Fruit fly (Drosophila melanogaster) ovary, adult (tissue): ENCODE measurements around the gene CG33630.

Source experiments
- CG17801 ChIP-seq: fragments of 200-800 bp; optimal IDR thresholded peaks from 2 replicates; lab custom pipeline; 2019; ENCODE audit warnings: missing biosample characterization, mild to moderate bottlenecking, missing genetic modification characterization, moderate library complexity; ENCODE audit not compliant: partially characterized antibody

The CG33630 gene

DNA sequence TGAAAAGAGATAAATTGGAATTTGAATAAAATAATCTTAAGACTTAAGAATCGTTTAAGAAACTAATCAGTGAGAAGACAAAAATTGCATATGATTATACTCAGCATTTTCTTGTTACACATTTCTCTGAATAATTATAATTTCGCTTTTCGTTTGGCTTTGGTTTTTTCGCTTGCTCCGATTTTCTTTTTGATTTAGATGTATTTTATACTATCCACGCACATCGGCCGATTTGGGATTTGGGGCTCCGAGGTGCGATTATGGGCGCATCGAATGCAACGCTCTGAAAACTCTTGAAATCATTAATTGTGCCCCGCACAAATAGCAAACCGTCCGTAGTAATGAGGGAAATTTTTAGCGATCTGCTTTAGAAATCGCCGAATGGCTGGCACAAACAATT lies 29.1 kb downstream of the CG33630 start:
- no peak for TF ChIP-seq CG17801 (GFP tag; lab: Kevin White, UChicago)

DNA sequence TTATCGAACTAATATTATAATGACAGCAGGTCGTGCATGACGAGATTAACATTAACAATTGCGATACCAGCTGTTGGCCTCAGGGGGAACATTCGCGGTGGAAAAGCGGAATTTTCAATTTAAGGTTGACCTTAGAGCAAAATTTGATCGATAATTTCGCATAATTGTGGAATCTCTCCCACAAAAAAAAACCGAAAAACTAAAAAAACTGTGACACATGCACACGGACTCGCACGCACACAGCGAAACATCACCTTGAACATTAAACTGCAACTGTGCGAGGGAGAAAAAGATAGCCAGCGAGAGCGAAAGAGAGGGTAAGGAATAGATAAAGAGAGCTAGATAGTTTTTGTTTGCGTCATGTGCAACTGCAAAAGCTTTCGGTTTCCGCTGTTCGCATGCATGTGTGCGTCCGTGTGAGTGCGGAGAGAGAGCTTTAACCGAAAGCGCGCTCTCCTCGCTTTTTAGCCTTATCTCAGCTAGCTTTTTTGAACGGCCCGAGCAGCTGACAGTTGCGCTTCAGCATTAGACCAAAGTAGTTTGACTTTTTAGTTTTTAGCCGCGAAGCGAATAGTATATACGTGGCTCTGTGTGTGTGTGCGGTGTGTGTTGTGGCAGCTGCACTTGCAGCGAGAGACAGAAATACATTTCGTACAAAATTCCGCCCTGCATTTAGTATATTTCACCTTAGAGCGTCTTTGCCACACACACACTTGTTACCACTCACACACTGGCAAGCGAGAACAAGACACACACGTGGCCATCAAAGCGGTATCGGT lies 31.0 kb downstream of the CG33630 start:
- no peak for TF ChIP-seq CG17801 (GFP tag; lab: Kevin White, UChicago)

DNA sequence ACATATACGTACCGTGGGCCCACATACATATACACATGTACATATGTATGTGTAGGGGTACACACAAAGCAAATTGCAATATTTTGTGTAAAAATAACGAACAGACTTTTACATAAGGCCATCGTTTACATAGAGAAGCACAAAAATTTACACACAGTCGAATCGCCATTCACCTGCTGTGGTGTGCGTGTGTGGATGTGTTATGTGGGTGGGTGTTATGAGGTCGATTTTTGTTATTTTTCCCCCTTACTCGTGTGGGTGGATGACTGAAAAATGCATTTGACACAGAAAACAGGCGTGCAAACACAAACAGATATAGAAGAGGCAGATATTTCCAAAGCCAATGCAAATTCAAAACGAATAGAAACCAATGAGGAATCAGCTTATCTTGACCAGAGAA lies 32.6 kb downstream of the CG33630 start:
- TF ChIP-seq CG17801 (GFP tag; lab: Kevin White, UChicago): no peak

DNA sequence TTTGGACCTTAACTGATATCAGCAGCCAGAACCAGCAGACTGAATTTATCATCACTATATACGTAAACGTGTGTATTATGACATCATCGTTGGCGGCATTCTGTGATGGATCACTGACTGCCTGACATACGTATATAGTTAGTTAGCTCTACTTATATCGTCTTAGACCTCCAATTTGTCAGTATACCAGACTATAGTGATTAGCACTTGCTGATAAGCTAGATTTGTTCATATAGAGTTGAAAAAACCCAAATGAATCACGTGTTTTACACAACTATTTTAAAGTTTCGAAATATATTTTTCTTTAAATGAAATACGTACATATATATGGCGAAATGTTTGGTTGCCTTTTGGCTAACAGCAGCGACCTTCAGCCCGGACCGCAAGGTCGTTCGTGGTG lies 33.3 kb downstream of the CG33630 start:
- no peak for TF ChIP-seq CG17801 (GFP tag; lab: Kevin White, UChicago)

DNA sequence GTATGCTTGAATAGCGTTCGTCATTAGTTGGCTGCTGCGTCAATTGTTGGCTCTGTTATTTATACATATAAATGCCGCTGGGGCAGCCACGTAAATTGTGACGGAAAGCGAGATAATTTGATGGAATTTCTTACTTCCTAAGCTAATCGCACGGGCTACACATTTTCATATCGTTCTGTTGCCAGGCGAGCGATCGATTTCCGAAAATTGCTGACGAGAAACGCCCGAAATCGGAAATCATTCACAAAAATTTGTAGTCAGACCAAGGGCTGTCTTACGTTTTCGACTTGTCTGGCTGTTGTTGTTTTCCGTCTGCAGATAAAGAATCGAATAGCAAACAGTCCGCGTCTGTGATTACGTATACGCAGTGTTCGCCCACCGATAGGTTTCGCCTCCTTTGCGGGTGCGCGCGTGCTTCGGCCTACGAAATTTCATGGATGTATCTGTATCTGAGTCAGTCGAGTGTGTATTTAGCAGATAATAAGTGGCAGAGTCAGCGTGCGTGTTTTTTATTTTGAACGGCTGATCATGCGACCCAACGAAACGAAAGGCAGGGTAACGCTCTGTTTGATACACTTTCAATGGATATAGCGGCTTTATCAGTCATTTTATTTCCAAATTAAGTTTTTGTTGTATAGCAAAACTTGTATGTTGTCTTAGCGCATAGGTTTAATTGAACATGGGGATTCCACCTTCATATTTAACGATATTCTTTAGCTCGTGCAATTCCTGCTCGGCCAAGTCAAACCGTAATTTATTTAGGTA lies 35.3 kb downstream of the CG33630 start:
- TF ChIP-seq CG17801 (GFP tag; lab: Kevin White, UChicago): no peak

DNA sequence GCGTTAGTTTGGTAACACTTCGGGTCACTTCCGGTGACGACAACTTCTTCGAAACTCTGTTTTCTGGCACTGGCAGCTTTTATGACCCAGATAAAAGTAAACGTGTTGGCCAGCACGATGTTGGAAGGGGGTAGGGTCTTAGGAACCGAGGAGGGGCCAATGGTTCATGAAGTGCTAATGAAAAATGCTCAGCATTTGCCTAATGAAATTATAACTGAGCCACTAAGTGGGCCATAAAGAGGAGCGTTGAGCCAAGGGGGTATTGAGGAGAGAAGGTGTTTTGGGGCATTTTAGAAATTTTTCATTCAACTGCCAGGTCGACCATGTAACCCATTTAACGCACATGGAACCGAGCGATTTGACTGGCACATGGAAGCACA lies 35.9 kb downstream of the CG33630 start:
- TF ChIP-seq CG17801 (GFP tag; lab: Kevin White, UChicago): no peak

DNA sequence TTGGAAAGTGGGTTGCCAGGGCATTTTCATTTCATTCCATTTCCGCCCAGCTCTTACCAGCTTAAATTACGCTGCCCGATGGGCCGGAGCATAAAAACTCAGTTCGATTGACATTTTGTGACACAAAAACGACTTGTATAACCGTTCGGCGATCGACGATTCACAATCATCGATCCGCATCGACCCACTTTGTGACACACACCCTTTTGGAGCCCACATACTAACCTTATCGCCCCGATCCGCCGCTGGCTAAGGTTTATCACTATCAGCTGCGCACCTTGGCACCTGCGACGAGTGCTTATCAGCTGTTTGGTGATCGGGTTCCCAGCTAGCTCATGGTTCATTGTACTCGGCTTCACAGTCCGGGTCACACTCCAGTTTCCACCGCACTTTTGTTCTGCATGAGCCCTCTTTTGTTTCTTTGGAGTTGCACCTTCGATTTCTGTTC lies 37.0 kb downstream of the CG33630 start:
- TF ChIP-seq CG17801 (GFP tag; lab: Kevin White, UChicago): no peak

DNA sequence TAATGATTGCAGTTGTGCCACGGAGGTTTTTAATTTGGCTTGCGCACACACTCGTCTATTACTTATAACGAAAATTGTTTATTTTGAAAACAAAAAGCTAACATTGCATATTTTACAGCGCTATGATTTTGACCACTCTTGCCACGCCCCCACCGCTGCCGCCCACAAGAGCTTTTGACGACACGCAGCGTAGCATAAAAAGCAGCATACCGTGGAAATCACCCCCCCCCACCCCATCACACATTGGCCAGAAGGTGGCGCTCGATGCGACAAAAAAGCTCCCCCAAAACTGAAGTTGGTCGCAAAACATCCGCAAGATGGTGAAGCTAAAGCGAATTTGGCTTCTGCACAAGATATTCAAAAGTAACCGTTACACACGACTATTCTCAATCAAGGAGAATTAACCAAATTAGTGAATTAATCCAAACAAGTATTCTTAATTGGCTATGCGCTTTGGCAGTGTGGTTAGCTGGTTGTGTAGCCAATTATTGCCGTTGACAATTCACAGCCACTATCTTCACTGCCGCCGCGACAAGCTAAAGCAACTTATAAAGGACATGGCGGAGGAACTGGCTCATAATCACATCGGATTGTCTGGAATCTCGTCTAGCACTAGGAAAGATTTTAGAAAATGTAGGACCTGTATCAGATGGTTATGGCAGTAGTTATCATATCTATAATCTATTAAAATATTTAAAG lies 38.2 kb downstream of the CG33630 start:
- no peak for TF ChIP-seq CG17801 (GFP tag; lab: Kevin White, UChicago)

DNA sequence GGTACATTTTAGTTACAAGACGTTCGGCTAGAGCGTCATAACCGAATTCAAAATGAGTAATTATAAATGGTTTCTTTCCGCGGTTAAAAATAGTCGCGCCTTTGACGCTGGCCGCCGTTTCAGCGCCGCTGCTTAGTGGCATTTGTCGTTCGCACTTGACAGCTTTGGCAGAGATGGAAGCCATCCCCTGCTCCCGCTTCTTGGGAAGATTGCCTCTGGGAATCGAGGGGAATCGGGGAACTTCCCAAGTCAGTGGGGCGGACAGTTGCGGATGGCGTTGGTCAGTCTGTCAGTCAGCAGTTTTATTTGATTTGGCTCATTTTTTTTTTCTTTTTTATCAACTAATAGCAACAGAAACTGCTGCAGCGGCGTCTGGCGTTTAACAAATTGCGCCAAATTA lies 44.4 kb downstream of the CG33630 start:
- TF ChIP-seq CG17801 (GFP tag; lab: Kevin White, UChicago): no peak

DNA sequence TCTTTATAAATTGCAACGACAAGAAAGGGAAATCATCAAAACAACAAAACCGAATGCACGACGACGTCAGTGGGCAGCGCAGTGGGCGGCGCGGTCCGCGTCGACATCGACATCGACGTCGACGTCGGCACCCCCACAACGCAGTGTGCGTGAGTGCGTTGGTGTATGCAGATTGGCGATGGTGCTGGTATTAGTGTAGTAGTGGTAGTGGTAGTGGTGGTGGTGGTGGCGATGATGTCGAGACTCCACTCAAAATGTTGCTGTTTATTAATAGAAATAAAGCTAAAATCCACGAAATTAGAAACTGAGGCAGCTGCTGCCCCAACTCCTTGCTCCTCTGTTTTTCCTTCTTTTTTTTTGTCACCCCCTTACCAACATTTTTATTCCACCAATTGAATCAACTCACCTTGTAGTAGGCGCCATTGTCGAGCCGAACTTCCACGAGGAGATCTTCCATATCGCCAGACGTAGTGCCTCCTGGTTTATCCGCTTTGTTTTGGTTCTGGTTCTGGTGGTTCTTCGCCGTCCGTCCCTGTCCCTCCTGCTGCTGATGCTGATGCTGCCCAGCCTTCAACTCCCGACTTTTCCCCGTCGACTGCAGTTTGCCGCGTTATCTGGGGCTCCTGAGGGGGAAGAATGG lies 46.0 kb downstream of the CG33630 start:
- TF ChIP-seq CG17801 (GFP tag; lab: Kevin White, UChicago): no peak

DNA sequence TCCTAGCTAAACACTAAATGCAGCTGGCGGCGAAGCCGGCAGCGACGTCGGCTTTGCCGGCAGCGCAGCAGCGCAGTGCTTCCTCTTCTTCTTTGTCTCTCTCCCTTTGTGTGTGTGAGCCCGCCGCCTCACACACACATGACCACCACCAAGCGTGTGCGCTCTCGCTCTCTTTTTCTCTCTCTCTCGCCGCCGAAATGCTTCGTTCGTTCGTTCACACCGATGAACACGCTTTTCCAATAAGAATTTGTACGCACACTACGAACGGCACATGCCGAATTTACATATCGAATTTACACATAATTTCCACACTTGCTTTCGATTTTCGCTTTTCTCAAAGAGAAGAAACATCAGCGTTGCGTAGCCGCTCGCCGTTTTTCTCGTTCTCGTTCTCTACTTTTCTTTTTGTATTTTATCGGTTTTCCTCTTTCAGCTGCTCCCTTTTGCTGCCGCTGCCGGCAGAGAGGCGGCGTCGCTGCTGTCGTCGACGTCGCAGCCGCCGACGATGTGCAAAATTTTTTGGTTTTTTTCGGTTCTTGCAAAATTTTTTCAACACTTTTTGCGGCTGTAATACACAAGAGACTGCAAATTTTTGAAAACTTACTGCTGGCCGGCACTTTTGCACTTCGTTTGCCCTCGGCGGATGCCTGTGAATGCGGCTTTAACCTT lies 46.9 kb downstream of the CG33630 start:
- no peak for TF ChIP-seq CG17801 (GFP tag; lab: Kevin White, UChicago)

DNA sequence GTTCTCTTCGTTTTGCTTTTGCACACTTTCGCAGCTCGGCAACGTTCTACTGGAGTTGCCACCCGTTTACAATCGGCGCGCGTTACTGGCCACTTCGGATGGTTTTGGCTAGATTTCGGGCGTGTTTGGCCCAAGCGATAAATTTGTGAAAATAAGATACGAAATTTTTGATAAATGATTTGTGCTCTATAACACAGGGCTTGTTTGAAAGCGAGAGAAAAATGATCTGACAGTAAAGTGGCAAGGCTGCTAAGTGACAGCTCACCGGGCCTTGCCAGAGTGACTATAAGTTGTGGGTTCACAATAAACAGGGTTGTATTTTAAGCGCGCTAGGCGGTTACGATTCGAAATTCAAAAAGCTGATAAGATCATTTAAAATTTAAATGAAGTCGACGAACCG lies 47.5 kb downstream of the CG33630 start, which contains the start of gene Fmr1:
Gene Fmr1 (minus strand): TSS at position 184 of the 400 bp plus-strand sequence.
- TF ChIP-seq CG17801 (GFP tag; lab: Kevin White, UChicago): no peak

DNA sequence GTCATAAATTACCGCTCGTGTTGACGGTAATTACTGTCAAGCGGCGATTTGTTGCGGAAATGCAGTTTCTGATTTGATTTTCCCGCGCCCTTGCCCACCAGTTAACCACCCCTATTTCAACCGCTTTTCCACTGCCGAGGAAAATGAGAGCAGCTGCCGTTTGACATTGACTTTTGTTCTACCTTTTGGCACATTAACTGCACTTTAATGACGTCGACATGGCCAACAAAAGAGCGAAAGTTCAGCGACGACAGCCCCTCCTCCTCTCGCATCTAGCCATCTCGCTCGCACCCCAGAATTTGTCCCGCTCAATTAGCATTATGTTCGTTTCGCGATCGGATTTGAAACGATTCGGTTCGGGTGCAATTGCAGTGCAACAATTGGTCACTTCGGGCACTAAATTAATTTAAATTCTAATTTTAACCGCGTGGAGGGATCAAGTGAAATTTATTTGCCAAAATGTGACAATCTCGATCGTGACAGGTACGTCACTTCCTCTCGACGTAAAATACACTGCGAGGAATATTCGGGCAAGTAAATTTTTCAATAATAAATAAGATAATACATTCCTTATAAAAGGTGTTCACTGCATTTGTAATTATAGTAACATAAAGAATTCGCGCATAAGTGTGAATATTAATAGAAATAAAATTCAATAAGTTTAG lies 48.9 kb downstream of the CG33630 start:
- peak; percentile 0 for TF ChIP-seq CG17801 (GFP tag; lab: Kevin White, UChicago)

DNA sequence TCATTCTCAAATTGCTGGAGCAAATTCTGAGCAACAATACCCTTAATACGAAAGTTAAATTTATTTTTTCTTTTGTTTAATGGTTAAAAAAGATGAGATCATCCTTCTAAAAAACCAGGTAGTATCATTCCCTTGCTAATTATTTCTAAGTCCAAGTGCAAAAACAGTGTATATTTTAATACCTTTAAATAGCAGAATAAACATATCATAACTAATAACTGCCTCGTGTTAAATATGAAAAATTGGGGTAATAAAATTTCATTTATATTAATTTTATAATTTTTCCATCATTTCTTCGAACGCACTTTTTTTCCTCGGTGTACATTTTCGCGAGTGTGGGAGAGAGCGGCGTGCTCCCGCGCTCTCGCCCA lies 49.4 kb downstream of the CG33630 start:
- peak; percentile 17 for TF ChIP-seq CG17801 (GFP tag; lab: Kevin White, UChicago)
